Worm (Caenorhabditis elegans): Measurements from ENCODE around the gene Y4C6B.7.
"Not testable (repeated sequence)": the region's sequence is repeated elsewhere in the genome, so short reads cannot be mapped to it uniquely, and the experiment has no call there.

ce11 chrIV:5313011-5313410, 40.3 kb downstream of the Y4C6B.7 start, which contains the start of the genes msp-59 and ZK354.2:
- not testable (repeated sequence) for TF ChIP-seq ref-1 (GFP tag; conservative IDR thresholded peaks at IDR 0.05); ztf-29 (GFP tag; IDR thresholded peaks at IDR 0.05)

All from whole organism, midembryonic.